Worm (Caenorhabditis elegans): ENCODE measurements around the gene F58A6.1.
"Not testable (repeated sequence)": the region's sequence is repeated elsewhere in the genome, so short reads cannot be mapped to it uniquely, and the experiment has no call there.

F58A6.1 gene

DNA sequence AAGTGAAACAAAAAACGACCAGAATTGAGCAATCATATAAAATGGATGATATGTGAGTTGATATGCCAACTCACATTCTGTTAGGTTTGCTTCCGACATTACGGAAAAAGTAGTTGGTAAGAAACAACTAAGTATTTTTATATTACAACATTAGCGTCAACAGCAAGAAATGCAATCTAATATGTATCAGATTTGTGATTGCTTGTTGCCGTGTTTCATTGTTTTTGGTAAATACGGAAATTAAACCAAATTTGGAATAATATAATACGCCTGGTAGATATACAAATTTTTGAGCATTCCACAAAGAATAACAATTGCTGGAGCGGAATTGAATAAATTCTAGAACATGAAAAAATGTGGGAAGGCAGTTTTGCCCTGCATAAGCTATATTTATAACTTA is 11.8 kb downstream of the F58A6.1 start, which contains the start of gene srb-12:
Gene srb-12, minus strand, starts transcription at position 101 of the 400 bp plus-strand sequence.
- TF ChIP-seq snpc-4 (tag; optimal IDR thresholded peaks at IDR 0.05) = no peak
- TF ChIP-seq nhr-21 (tag; optimal IDR thresholded peaks at IDR 0.05) = no peak
- no peak for TF ChIP-seq mab-5 (tag; optimal IDR thresholded peaks at IDR 0.05)
- TF ChIP-seq ztf-4 (tag; optimal IDR thresholded peaks at IDR 0.05) = no peak
- no peak for TF ChIP-seq alr-1 (tag; optimal IDR thresholded peaks at IDR 0.05)
- no peak for TF ChIP-seq mbf-1 (tag; optimal IDR thresholded peaks at IDR 0.05)
- TF ChIP-seq nhr-129 (tag; optimal IDR thresholded peaks at IDR 0.05) = no peak

ce11 chrII:5156983-5157382 is 14.3 kb downstream of the F58A6.1 start, which contains the start of gene msp-45:
Gene msp-45 (minus strand): TSS chrII:5157083.
- no peak for TF ChIP-seq ceh-16 (tag; optimal IDR thresholded peaks at IDR 0.05)
- TF ChIP-seq ZK546.5 (tag; optimal IDR thresholded peaks at IDR 0.05) = no peak
- TF ChIP-seq nhr-6 (tag; optimal IDR thresholded peaks at IDR 0.05) = no peak
- TF ChIP-seq nhr-25 (tag; optimal IDR thresholded peaks at IDR 0.05) = no peak
- TF ChIP-seq elt-3 (tag; optimal IDR thresholded peaks at IDR 0.05) = no peak
- no peak for TF ChIP-seq lin-11 (tag; optimal IDR thresholded peaks at IDR 0.05)
- TF ChIP-seq C34F6.9 (tag; optimal IDR thresholded peaks at IDR 0.05) = no peak
- no peak for TF ChIP-seq sma-3 (GFP tag; optimal IDR thresholded peaks at IDR 0.05)
- TF ChIP-seq mab-5 (tag; optimal IDR thresholded peaks at IDR 0.05) = no peak
- TF ChIP-seq nhr-237 (tag; optimal IDR thresholded peaks at IDR 0.05) = no peak
- no peak for TF ChIP-seq peb-1 (tag; optimal IDR thresholded peaks at IDR 0.05)
- TF ChIP-seq ztf-1 (GFP tag; conservative IDR thresholded peaks at IDR 0.05) = no peak

DNA sequence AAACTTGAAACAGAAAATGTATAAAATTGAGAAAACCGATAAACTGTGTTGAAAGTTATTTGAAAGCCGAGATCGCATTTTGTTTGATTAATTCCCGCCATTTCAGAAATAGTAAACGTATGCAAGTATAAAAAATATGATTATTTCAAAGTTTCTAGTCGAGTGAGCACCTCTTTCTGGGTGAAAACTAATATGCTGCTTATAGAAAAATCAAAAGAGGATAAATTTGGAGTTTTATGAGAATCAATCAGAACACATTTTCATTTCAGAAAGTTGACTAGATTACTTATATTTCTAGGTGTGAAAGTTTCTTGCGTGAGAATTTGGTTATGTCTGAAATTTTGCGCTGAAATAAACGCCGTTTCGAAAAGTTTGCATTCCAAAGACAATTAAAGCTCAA is 14.8 kb downstream of the F58A6.1 start, which contains the start of gene srb-13:
Gene srb-13, minus strand, starts transcription at position 101 of the 400 bp plus-strand sequence.
- TF ChIP-seq lsy-2 (tag; optimal IDR thresholded peaks at IDR 0.05) = no peak
- no peak for TF ChIP-seq nhr-10 (tag; optimal IDR thresholded peaks at IDR 0.05)
- TF ChIP-seq F13H6.1 (tag; optimal IDR thresholded peaks at IDR 0.05) = no peak
- no peak for TF ChIP-seq sma-3 (GFP tag; optimal IDR thresholded peaks at IDR 0.05)
- no peak for TF ChIP-seq ceh-16 (tag; optimal IDR thresholded peaks at IDR 0.05)
- no peak for TF ChIP-seq fos-1 (tag; optimal IDR thresholded peaks at IDR 0.05)
- TF ChIP-seq mbf-1 (tag; optimal IDR thresholded peaks at IDR 0.05) = no peak
- TF ChIP-seq nhr-11 (tag; optimal IDR thresholded peaks at IDR 0.05) = no peak
- TF ChIP-seq ztf-1 (GFP tag; conservative IDR thresholded peaks at IDR 0.05) = no peak
- no peak for TF ChIP-seq blmp-1 (tag; optimal IDR thresholded peaks at IDR 0.05; ENCODE audit: insufficient read depth)
- no peak for TF ChIP-seq lin-39 (tag; optimal IDR thresholded peaks at IDR 0.05)
- no peak for TF ChIP-seq egl-27 (tag; optimal IDR thresholded peaks at IDR 0.05)
- TF ChIP-seq elt-3 (tag; optimal IDR thresholded peaks at IDR 0.05) = no peak
- TF ChIP-seq sma-9 (GFP tag; optimal IDR thresholded peaks at IDR 0.05) = no peak
- TF ChIP-seq sma-9 (tag; optimal IDR thresholded peaks at IDR 0.05) = no peak
- no peak for TF ChIP-seq nhr-23 (tag; optimal IDR thresholded peaks at IDR 0.05)
- no peak for TF ChIP-seq snpc-4 (tag; optimal IDR thresholded peaks at IDR 0.05)

ce11 chrII:5158774-5159173 is 16.1 kb downstream of the F58A6.1 start, which contains the start of gene F58A6.9:
Gene F58A6.9 (minus strand): TSS chrII:5158874.
- not testable (repeated sequence) for TF ChIP-seq alr-1, nhr-6, nhr-23 (tag; optimal IDR thresholded peaks at IDR 0.05)

DNA sequence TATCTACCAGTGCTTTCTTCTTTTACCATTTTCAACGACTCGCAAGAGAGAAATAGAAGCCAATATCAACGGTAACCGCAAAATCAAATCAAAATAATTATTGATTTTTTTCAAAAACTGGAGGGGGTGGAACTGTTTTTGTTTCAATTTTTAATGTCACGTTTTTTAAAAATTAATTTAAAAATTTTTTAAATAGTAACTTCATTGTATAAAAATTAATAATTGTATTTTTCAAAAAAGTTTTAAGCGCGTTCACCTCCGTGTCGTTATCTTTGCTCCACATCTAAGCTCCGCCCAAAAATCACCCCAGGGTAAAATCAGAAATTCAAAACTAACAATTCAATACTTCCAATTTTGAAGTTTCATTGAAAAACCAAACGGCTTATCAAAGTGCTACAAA is 18.4 kb downstream of the F58A6.1 start, which contains the start of gene C27D6.11:
Gene C27D6.11, minus strand, starts transcription at position 101 of the 400 bp plus-strand sequence.
- no peak for TF ChIP-seq elt-3 (tag; optimal IDR thresholded peaks at IDR 0.05)
- no peak for TF ChIP-seq nhr-23 (tag; optimal IDR thresholded peaks at IDR 0.05)
- TF ChIP-seq unc-62 (GFP tag; optimal IDR thresholded peaks at IDR 0.05) = no peak
- TF ChIP-seq skn-1 (tag; optimal IDR thresholded peaks at IDR 0.05) = no peak
- no peak for TF ChIP-seq unc-55 (GFP tag; optimal IDR thresholded peaks at IDR 0.05)
- TF ChIP-seq lin-39 (tag; optimal IDR thresholded peaks at IDR 0.05) = no peak

ce11 chrII:5163283-5163682 is 20.6 kb downstream of the F58A6.1 start, which contains the start of gene srb-5:
Gene srb-5 (minus strand): TSS chrII:5163383.
- TF ChIP-seq crh-2 (tag; optimal IDR thresholded peaks at IDR 0.05) (no peak), lin-11 (tag; optimal IDR thresholded peaks at IDR 0.05) (no peak), ztf-11 (tag; optimal IDR thresholded peaks at IDR 0.05) (no peak), zag-1 (tag; optimal IDR thresholded peaks at IDR 0.05) (no peak), aly-2 (tag; optimal IDR thresholded peaks at IDR 0.05) (no peak), nhr-237 (tag; optimal IDR thresholded peaks at IDR 0.05) (no peak), lin-13 (GFP tag; optimal IDR thresholded peaks at IDR 0.05) (no peak), alr-1 (tag; optimal IDR thresholded peaks at IDR 0.05) (no peak), nhr-12 (tag; optimal IDR thresholded peaks at IDR 0.05) (no peak), nhr-77 (tag; optimal IDR thresholded peaks at IDR 0.05) (no peak)

Data from whole organism, L2 larva.